Fruit fly (Drosophila melanogaster): ENCODE measurements around the gene Ugt302K1.

The Ugt302K1 gene

DNA sequence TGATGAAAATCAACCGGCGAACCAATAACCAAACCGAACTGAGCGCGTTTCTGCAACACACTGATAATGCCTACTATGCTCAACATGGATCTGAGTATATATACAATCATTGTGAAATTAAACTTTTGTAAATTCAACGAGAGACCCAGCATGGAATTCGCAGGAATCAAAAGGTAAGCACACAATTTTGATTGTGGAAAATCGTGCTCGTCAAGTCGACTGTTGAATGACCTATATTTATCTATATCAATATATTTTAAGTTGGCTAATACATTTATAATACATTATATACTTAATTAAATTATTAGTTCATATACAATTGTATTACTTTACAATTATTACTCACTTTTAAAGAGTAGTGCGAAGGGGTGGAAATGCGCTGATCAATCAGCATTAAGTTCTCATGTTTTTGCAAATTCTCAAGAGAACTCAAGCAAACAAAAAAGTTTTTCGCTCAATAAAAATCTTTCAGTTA, at the start of gene Ugt302K1:
Ugt302K1 (minus strand) TSS at position 51 of the 475 bp plus-strand sequence.
- TF ChIP-seq Sin3A (optimal IDR thresholded peaks at IDR 0.05): no peak

DNA sequence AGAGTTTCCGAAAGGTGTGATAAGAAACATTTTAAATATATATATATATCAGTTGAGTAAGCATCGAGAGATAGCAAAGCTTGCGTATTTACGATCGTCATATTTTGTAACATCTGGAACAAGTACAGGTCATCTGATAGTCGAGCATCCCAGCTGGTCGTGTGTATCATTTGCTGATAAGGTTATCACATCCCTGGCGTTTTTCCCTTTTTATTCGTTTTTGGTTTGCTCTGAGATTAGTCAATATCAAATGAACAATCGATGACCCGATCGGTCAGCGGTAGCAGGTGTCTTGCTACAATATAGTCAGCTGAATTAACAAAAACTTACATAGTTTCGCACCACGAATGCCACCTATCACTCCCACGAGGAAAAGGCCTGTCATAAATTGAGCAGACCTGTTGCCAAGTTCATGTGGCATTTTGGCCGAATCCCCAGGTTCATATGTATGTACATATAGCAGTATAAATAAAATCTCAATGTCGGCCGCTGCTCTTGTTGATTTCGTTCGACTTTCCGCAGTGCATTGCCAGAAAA, 47.3 kb upstream of the Ugt302K1 start:
- TF ChIP-seq insv (optimal IDR thresholded peaks at IDR 0.05) (no peak), ttk (optimal IDR thresholded peaks at IDR 0.05) (no peak), Sin3A (optimal IDR thresholded peaks at IDR 0.05) (no peak), h (optimal IDR thresholded peaks at IDR 0.05) (no peak), Myc (optimal IDR thresholded peaks at IDR 0.05) (no peak), psq (optimal IDR thresholded peaks at IDR 0.05) (no peak)

DNA sequence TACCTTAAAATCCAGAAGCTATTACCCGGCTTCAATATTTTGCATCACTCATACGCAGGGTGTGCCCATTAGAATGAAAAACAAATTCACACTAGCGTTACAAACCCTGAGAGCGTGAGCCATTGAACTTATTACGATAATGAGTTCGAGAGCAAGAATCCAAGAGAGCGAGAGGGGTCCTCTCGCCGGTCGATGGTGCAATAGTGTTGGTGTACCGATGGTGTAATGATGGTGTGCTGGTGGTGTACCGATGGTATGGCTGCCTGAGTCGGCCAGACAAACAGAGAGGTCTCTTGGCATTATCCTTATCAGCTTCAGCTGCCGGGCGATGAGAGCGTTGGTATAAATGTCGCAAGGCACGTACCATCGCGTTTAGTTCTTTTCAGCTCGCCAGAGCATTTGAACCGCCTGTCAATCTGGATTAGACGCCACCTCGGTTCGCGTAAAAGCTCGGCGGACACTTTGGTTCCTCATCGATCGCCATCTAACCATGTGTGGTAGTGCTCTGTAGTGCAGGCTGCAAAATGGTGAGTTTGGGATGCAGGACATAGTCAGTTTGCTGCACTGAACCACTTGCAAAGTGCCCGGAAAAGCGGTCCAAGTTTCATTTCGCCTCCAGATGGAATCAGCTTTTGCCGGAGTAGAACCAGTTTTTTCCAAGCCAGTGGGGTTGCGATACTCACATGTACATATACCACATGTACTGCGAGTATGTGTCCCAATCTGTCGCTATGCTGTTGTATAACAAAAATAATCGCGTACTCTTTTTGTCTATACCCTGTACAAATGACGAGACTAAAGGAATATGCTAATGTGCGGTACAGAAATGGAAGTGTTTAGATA, 46.6 kb upstream of the Ugt302K1 start:
- TF ChIP-seq Myc (optimal IDR thresholded peaks at IDR 0.05) (no peak), Sin3A (optimal IDR thresholded peaks at IDR 0.05) (no peak), insv (optimal IDR thresholded peaks at IDR 0.05) (no peak)

DNA sequence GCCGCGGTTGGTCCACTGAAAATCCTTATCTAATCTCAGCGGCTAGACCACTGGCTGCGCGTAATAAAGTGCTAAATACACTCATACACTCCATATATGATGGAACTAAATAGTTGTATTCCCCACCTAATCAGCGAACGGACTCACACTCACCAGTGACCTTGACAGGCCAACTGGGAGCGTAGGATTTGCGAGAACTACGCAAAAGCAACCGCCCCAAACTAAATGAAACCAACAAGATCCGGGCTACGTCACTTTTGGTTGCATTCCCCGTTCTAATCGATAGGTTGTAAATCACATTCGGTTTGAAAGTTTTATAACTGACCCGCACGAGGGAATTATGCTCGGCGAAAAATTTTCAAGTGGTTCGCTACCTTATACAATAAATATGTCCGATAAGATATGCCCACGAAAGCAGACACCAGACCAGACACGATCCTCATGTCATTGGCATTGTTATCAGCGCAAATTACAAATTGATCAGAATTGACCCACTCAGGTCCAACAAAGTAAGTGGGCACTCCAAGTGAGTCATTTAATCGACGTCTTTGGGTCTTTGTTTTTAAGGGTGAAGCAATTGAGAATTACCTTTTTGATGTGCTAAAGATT, 45.7 kb upstream of the Ugt302K1 start:
- TF ChIP-seq Sin3A (optimal IDR thresholded peaks at IDR 0.05): no peak
- TF ChIP-seq psq (optimal IDR thresholded peaks at IDR 0.05): no peak
- no peak for TF ChIP-seq insv (optimal IDR thresholded peaks at IDR 0.05)
- no peak for TF ChIP-seq ttk (optimal IDR thresholded peaks at IDR 0.05)
- no peak for TF ChIP-seq Myc (optimal IDR thresholded peaks at IDR 0.05)
- TF ChIP-seq h (optimal IDR thresholded peaks at IDR 0.05): no peak

DNA sequence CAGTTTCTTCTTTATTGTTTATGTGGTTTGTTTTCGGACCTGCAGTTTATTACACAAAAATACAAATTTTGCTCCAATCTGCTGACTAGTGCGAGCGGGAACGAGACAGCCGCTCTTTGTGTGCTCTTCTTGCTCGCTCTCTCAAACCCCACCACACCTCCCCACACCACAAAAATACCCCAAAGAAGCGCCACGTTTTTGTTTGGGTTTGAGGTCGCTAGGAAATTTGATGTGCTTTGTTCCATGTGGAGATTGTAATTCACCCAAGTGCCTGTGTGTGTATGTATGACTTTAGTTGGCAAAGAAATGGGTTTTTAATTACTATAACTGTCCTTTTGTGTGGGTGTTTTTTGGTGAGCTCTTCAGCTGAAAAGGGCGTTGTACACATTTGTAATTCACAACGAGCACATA, 44.4 kb upstream of the Ugt302K1 start:
- TF ChIP-seq h (optimal IDR thresholded peaks at IDR 0.05) (no peak), insv (optimal IDR thresholded peaks at IDR 0.05) (no peak), psq (optimal IDR thresholded peaks at IDR 0.05) (no peak), Myc (optimal IDR thresholded peaks at IDR 0.05) (no peak), Sin3A (optimal IDR thresholded peaks at IDR 0.05) (no peak), ttk (optimal IDR thresholded peaks at IDR 0.05) (no peak)

DNA sequence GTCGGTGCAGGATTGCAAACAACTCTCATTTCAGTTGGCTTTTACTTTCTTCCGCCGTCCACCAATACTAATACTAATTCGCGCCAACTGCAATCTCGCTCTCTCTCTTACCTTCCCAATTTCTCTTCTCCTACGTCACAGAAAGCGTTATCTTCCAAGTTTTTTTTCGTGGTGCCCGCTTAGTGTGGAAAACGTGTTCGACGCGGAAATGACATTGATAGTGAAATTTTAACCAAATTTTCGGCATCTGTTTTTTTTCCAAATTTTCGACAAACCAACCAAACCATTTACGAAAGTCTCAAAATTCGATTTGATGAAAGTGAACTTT, 43.7 kb upstream of the Ugt302K1 start, which contains the start of gene cu:
cu (plus strand) TSS at position 204 of the 328 bp plus-strand sequence.
- TF ChIP-seq psq (optimal IDR thresholded peaks at IDR 0.05): no peak
- no peak for TF ChIP-seq Sin3A (optimal IDR thresholded peaks at IDR 0.05)
- TF ChIP-seq ttk (optimal IDR thresholded peaks at IDR 0.05): no peak
- no peak for TF ChIP-seq insv (optimal IDR thresholded peaks at IDR 0.05)
- TF ChIP-seq Myc (optimal IDR thresholded peaks at IDR 0.05): no peak
- TF ChIP-seq h (optimal IDR thresholded peaks at IDR 0.05): no peak

DNA sequence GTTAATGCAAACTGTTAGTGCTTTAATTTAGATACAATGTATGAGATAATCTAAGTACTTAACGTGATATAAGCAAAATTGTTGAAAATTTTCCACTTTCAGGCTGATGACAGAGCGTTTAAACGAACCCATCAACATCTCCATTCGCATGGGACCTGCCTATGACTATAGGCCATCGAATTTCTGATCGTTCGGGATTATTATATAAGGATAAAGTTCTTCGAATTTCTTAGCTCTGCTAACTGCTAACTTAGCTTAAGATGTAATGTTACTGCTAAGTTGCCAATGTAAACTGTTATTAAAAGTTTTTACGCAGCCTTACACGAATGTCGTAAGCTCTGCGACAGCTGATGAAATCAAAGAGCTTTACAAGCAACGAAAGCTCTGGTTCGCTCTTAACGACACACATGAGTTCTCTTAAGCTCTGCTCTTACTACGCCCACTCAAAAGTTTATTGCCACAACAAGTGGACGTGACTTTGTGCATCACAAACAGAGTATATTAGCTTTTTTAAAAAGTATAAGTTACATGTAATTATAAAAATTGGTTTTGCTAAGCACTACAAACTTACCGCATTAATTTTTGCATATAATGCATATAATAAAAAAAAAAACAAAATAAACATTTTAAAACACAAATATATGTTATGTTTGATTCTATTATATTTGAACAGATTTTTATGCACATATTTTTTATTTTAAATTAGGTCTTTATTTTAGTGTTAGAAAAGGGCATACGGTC, 43.2 kb upstream of the Ugt302K1 start:
- TF ChIP-seq ttk (optimal IDR thresholded peaks at IDR 0.05): no peak
- no peak for TF ChIP-seq Myc (optimal IDR thresholded peaks at IDR 0.05)
- TF ChIP-seq h (optimal IDR thresholded peaks at IDR 0.05): no peak
- no peak for TF ChIP-seq psq (optimal IDR thresholded peaks at IDR 0.05)
- TF ChIP-seq insv (optimal IDR thresholded peaks at IDR 0.05): no peak
- no peak for TF ChIP-seq Sin3A (optimal IDR thresholded peaks at IDR 0.05)

DNA sequence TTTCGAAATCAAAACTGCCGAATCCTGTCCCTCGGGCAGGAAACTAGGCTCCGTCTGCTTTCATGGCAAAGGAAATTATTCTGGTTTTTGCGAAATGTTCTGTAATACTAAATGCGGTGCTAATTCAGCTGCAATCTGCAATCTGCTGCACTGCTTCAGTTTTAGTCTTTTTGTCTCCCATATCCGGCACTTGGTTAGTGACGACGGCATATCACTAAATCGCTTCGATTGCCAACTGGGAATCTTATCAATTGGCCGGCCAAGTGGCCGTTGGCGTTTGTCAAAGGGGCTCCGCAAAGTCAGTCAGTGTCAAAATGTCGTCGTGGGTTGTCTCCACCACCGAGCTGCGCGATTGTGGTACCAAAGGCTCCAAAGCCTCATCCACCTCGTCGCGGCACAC, 42.1 kb upstream of the Ugt302K1 start, which contains the start of gene CG18577:
CG18577 (plus strand) TSS at position 301 of the 400 bp plus-strand sequence.
- TF ChIP-seq psq (optimal IDR thresholded peaks at IDR 0.05) (no peak), ttk (optimal IDR thresholded peaks at IDR 0.05) (no peak), Myc (optimal IDR thresholded peaks at IDR 0.05) (no peak), h (optimal IDR thresholded peaks at IDR 0.05) (no peak), insv (optimal IDR thresholded peaks at IDR 0.05) (no peak), Sin3A (optimal IDR thresholded peaks at IDR 0.05) (no peak)

DNA sequence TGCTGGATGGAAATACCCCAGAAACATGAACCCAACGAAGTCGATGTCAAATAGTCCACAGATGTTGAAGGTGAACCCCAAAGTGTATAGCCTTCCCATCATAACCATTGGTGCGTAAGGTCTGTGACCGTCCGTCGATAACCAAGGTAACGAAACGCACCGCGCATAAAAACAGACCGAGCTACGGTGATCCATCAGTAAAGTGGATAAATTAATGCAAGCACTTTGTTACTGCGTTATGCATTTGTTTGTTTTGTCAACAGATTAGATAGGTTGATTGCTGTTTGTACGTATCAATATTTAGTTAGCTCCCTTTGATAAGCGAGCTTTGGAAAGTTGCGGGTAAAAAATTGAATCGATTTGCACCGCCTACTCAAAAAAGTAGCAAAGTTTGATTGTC, 24.7 kb upstream of the Ugt302K1 start:
- TF ChIP-seq Sin3A (optimal IDR thresholded peaks at IDR 0.05) (no peak), insv (optimal IDR thresholded peaks at IDR 0.05) (no peak), h (optimal IDR thresholded peaks at IDR 0.05) (no peak), psq (optimal IDR thresholded peaks at IDR 0.05) (no peak), ttk (optimal IDR thresholded peaks at IDR 0.05) (no peak), Myc (optimal IDR thresholded peaks at IDR 0.05) (no peak)

DNA sequence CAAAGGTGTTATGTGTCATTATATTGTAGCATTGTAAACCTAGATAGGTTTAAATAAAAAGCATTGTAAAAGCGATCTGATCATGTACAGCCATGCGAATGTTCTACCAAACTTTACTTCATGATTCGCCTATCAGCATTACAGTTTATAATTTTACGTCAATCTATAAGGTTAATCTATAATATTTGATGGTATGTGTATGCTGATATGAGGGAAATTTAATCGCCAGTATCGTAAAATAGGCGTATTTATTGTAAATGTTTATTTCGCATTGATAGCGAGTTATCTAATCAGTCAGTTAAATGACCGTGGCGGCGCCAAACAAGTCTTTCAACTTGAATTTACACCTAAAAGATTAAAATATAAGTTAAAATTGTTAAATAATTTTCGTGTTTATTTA, 23.9 kb upstream of the Ugt302K1 start:
- no peak for TF ChIP-seq Myc (optimal IDR thresholded peaks at IDR 0.05)
- TF ChIP-seq ttk (optimal IDR thresholded peaks at IDR 0.05): no peak
- no peak for TF ChIP-seq Sin3A (optimal IDR thresholded peaks at IDR 0.05)
- no peak for TF ChIP-seq psq (optimal IDR thresholded peaks at IDR 0.05)
- TF ChIP-seq insv (optimal IDR thresholded peaks at IDR 0.05): no peak
- TF ChIP-seq h (optimal IDR thresholded peaks at IDR 0.05): no peak

DNA sequence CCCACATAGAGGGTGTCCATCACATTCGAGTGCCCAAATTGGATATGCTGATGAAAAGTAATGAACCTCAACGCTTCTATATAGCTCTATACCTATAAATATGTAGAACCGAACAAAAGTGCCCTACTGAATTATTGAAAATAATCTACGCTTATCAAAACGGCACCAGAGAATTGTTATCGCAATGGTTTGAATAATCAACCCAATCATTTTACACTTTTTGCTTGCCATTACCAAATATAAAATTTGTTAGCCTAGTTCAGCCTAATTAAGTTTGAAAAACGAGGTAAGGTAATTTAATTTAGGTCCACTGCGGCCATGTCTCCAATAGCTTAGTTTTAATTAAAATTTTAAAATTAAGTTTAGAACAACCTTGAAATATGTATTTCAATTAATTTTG, 22.1 kb upstream of the Ugt302K1 start:
- TF ChIP-seq h (optimal IDR thresholded peaks at IDR 0.05) (no peak), Myc (optimal IDR thresholded peaks at IDR 0.05) (no peak), insv (optimal IDR thresholded peaks at IDR 0.05) (no peak), Sin3A (optimal IDR thresholded peaks at IDR 0.05) (no peak), ttk (optimal IDR thresholded peaks at IDR 0.05) (no peak), psq (optimal IDR thresholded peaks at IDR 0.05) (no peak)

DNA sequence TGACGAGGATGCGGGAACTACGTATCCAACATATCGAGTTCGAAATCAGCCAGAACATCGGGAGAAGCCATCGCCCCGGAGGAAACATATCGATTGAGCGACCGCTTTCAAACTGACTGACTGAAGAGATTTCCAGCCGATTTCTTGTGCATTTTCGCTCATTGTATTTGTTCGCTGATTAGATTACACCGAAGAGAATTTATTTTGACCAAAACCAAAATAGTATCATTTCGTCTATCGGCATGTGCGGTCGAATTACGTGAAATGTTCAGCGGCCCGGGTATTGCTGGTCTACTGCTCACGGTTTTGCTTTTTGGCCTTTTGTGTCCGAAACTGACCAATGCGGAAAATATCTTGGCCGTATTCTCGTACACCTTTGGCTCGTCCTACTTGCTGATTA, 21.7 kb upstream of the Ugt302K1 start, which contains the start of the genes Ugt304A1 and Ugt303A1:
Ugt304A1 (minus strand) TSS at position 101 of the 400 bp plus-strand sequence.
Ugt303A1 (plus strand) TSS at position 222 of the 400 bp plus-strand sequence.
- TF ChIP-seq ttk (optimal IDR thresholded peaks at IDR 0.05) (no peak), insv (optimal IDR thresholded peaks at IDR 0.05) (no peak), psq (optimal IDR thresholded peaks at IDR 0.05) (no peak), Myc (optimal IDR thresholded peaks at IDR 0.05) (no peak), Sin3A (optimal IDR thresholded peaks at IDR 0.05) (no peak), h (optimal IDR thresholded peaks at IDR 0.05) (no peak)
